Worm (Caenorhabditis elegans) whole organism, L3 larva: Measurements from ENCODE around the gene W04G3.11.

ENCODE experiments used
- ceh-28 ChIP-seq: fragments of 150-350 bp; optimal IDR thresholded peaks from 2 replicates; lab custom pipeline; 2014; ENCODE audit warnings: missing biosample characterization, missing genetic modification reagents, missing genetic modification characterization
- ceh-82 ChIP-seq: fragments of 150-350 bp; optimal IDR thresholded peaks from 2 replicates; lab custom pipeline; 2014; ENCODE audit warnings: missing biosample characterization, missing genetic modification characterization
- elt-2 ChIP-seq: sonication (generic microtip); optimal IDR thresholded peaks from 2 replicates; lab custom pipeline; 2016; ENCODE audit warnings: missing genetic modification reagents, mild to moderate bottlenecking, missing genetic modification characterization, missing compliant biosample characterization
- fos-1 ChIP-seq: fragments of 150-350 bp; optimal IDR thresholded peaks from 2 replicates; lab custom pipeline; 2014; ENCODE audit warnings: missing biosample characterization, missing genetic modification characterization
- mdl-1 ChIP-seq: fragments of 150-350 bp; optimal IDR thresholded peaks from 2 replicates; lab custom pipeline; 2014; ENCODE audit warnings: missing biosample characterization, missing genetic modification characterization
- nhr-11 ChIP-seq: fragments of 150-350 bp; optimal IDR thresholded peaks from 2 replicates; lab custom pipeline; 2014; ENCODE audit warnings: missing biosample characterization, missing genetic modification characterization
- nhr-237 ChIP-seq: fragments of 150-350 bp; optimal IDR thresholded peaks from 2 replicates; lab custom pipeline; 2014; ENCODE audit warnings: missing biosample characterization, missing genetic modification characterization
- nhr-43 ChIP-seq: sonication (generic microtip); optimal IDR thresholded peaks from 2 replicates; lab custom pipeline; 2016; ENCODE audit warnings: mild to moderate bottlenecking, missing genetic modification characterization, missing compliant biosample characterization; ENCODE audit not compliant: poor library complexity, severe bottlenecking
- nhr-76 ChIP-seq: fragments of 150-350 bp; sonication (generic microtip); optimal IDR thresholded peaks from 5 replicates; lab custom pipeline; 2014; ENCODE audit warnings: missing biosample characterization, missing genetic modification characterization
- nhr-77 ChIP-seq: fragments of 150-350 bp; optimal IDR thresholded peaks from 2 replicates; lab custom pipeline; 2014; ENCODE audit warnings: missing biosample characterization, missing genetic modification characterization
- sea-2 ChIP-seq: fragments of 150-350 bp; sonication (generic microtip); optimal IDR thresholded peaks from 4 replicates; lab custom pipeline; 2014; ENCODE audit warnings: missing biosample characterization, missing genetic modification reagents, missing genetic modification characterization
- snpc-4 ChIP-seq: fragments of 150-350 bp; optimal IDR thresholded peaks from 2 replicates; lab custom pipeline; 2014; ENCODE audit warnings: missing biosample characterization, missing genetic modification characterization
- tbx-2 ChIP-seq: sonication (generic microtip); optimal IDR thresholded peaks from 2 replicates; lab custom pipeline; 2016; ENCODE audit warnings: mild to moderate bottlenecking, missing genetic modification characterization, missing compliant biosample characterization
- ztf-4 ChIP-seq: fragments of 150-350 bp; optimal IDR thresholded peaks from 2 replicates; lab custom pipeline; 2014; ENCODE audit warnings: missing biosample characterization, missing genetic modification characterization

- TF ChIP-seq nhr-237 (tag; lab: Kevin White, UChicago) (no peak), nhr-76 (tag; lab: Kevin White, UChicago) (no peak), sea-2 (GFP tag; lab: Kevin White, UChicago) (no peak), elt-2 (no peak), fos-1 (tag; lab: Kevin White, UChicago) (no peak), snpc-4 (no peak), nhr-77 (tag; lab: Kevin White, UChicago) (no peak), ceh-82 (tag; lab: Kevin White, UChicago) (no peak), ztf-4 (tag; lab: Kevin White, UChicago) (no peak), nhr-11 (no peak), tbx-2 (tag; lab: Kevin White, UChicago) (no peak), ceh-28 (tag; lab: Kevin White, UChicago) (no peak), mdl-1 (tag; lab: Kevin White, UChicago) (no peak), nhr-43 (no peak)
Measured at ce11 chrX:11053615-11054014, 35.4 kb upstream of the W04G3.11 start, which contains the start of gene C09F12.2.
